Worm (Caenorhabditis elegans) whole organism, L4 larva: Measurements from ENCODE around the gene H12D21.5.
A peak's percentile ranks its signal among the peaks of the same experiment; 100 is the strongest.

Source experiments
- D1046.2 ChIP-seq: fragments of 200-800 bp; sonication (Bioruptor generic); IDR thresholded peaks from 2 replicates; pipeline ENCODE4 v1.3.6; 2022; ENCODE audit warnings: missing genetic modification characterization, missing compliant biosample characterization
- F10B5.3 ChIP-seq: sonication (generic microtip); optimal IDR thresholded peaks from 2 replicates; lab custom pipeline; 2016; ENCODE audit warnings: mild to moderate bottlenecking, missing genetic modification characterization, missing compliant biosample characterization
- F37D6.2 ChIP-seq: sonication (generic microtip); optimal IDR thresholded peaks from 2 replicates; lab custom pipeline; 2016; ENCODE audit warnings: mild to moderate bottlenecking, missing genetic modification characterization, missing compliant biosample characterization
- F44E2.7 ChIP-seq: fragments of 200-800 bp; sonication (Bioruptor generic); IDR thresholded peaks from 2 replicates; pipeline ENCODE4 v2.1.2; 2022; ENCODE audit warnings: missing genetic modification characterization, missing compliant biosample characterization
- T26A8.4 ChIP-seq: fragments of 200-800 bp; sonication (Bioruptor generic); IDR thresholded peaks from 2 replicates; pipeline ENCODE4 v1.3.6; 2022; ENCODE audit warnings: missing genetic modification characterization, missing compliant biosample characterization
- Y105C5A.15 ChIP-seq: fragments of 200-800 bp; sonication (Bioruptor generic); IDR thresholded peaks from 2 replicates; pipeline ENCODE4 v1.3.6; 2022; ENCODE audit warnings: missing genetic modification characterization, missing compliant biosample characterization
- Y48G9A.11 ChIP-seq: fragments of 200-800 bp; sonication (Bioruptor generic); IDR thresholded peaks from 2 replicates; pipeline ENCODE4 v1.3.6; 2022; ENCODE audit warnings: missing genetic modification reagents, missing genetic modification characterization, missing compliant biosample characterization
- ZK337.2 ChIP-seq: fragments of 200-800 bp; sonication (Bioruptor generic); IDR thresholded peaks from 2 replicates; pipeline ENCODE4 v1.3.6; 2022; ENCODE audit warnings: missing genetic modification reagents, missing genetic modification characterization, missing compliant biosample characterization
- ZK546.5 ChIP-seq, 2 experiments: sonication (generic microtip); optimal IDR thresholded peaks; 2 replicates each; lab custom pipeline; 2017; ENCODE audit warnings: missing biosample characterization in 2 of 2, missing genetic modification characterization in 2 of 2
- ama-1 ChIP-seq: fragments of 150-350 bp; optimal IDR thresholded peaks from 2 replicates; lab custom pipeline; 2014; ENCODE audit warnings: inconsistent platforms, mixed read lengths
- ceh-28 ChIP-seq: fragments of 150-350 bp; optimal IDR thresholded peaks from 2 replicates; lab custom pipeline; 2014; ENCODE audit warnings: missing biosample characterization, missing genetic modification reagents, missing genetic modification characterization
- ceh-32 ChIP-seq: sonication (generic microtip); optimal IDR thresholded peaks from 2 replicates; lab custom pipeline; 2016; ENCODE audit warnings: mild to moderate bottlenecking, missing genetic modification characterization, missing compliant biosample characterization; ENCODE audit not compliant: poor library complexity
- ceh-82 ChIP-seq: sonication (generic microtip); optimal IDR thresholded peaks from 2 replicates; lab custom pipeline; 2017; ENCODE audit warnings: missing biosample characterization, missing genetic modification characterization
- ces-1 ChIP-seq: fragments of 150-350 bp; sonication (generic microtip); optimal IDR thresholded peaks from 4 replicates; lab custom pipeline; 2014; ENCODE audit warnings: missing biosample characterization, missing genetic modification reagents, missing genetic modification characterization
- cey-2 ChIP-seq: sonication (generic microtip); optimal IDR thresholded peaks from 3 replicates; lab custom pipeline; 2017; ENCODE audit warnings: missing genetic modification characterization, mild to moderate bottlenecking, missing compliant biosample characterization, antibody characterized with exemption, borderline replicate concordance; ENCODE audit not compliant: insufficient read depth
- ctbp-1 ChIP-seq: fragments of 200-800 bp; sonication (Bioruptor generic); IDR thresholded peaks from 2 replicates; pipeline ENCODE4 v1.3.6; 2022; ENCODE audit warnings: missing genetic modification reagents, missing genetic modification characterization, missing compliant biosample characterization
- daf-12 ChIP-seq: fragments of 150-350 bp; optimal IDR thresholded peaks from 2 replicates; lab custom pipeline; 2014; ENCODE audit warnings: missing biosample characterization, missing genetic modification reagents, missing genetic modification characterization
- daf-8 ChIP-seq: fragments of 200-800 bp; sonication (Bioruptor generic); IDR thresholded peaks from 2 replicates; pipeline ENCODE4 v1.3.6; 2022; ENCODE audit warnings: missing genetic modification characterization, missing compliant biosample characterization
- dmd-6 ChIP-seq: fragments of 200-800 bp; sonication (Bioruptor generic); IDR thresholded peaks from 2 replicates; pipeline ENCODE4 v1.3.6; 2022; ENCODE audit warnings: missing genetic modification reagents, missing genetic modification characterization, missing compliant biosample characterization
- dmd-8 ChIP-seq: fragments of 200-800 bp; sonication (Bioruptor generic); IDR thresholded peaks from 2 replicates; pipeline ENCODE4 v1.3.6; 2022; ENCODE audit warnings: missing genetic modification characterization, missing compliant biosample characterization
- duxl-1 ChIP-seq: sonication (generic microtip); optimal IDR thresholded peaks from 2 replicates; lab custom pipeline; 2016; ENCODE audit warnings: mild to moderate bottlenecking, missing genetic modification characterization, moderate library complexity, missing compliant biosample characterization; ENCODE audit not compliant: poor library complexity
- egl-43 ChIP-seq: fragments of 200-800 bp; sonication (Bioruptor generic); IDR thresholded peaks from 2 replicates; pipeline ENCODE4 v1.3.6; 2022; ENCODE audit warnings: missing genetic modification reagents, missing genetic modification characterization, missing compliant biosample characterization
- fos-1 ChIP-seq: fragments of 150-350 bp; optimal IDR thresholded peaks from 2 replicates; lab custom pipeline; 2014; ENCODE audit warnings: missing biosample characterization, missing genetic modification characterization
- hlh-11 ChIP-seq: fragments of 200-800 bp; sonication (Bioruptor generic); optimal IDR thresholded peaks from 2 replicates; lab custom pipeline; 2018; ENCODE audit warnings: mild to moderate bottlenecking, missing genetic modification characterization, missing compliant biosample characterization
- hlh-30 ChIP-seq: sonication (generic microtip); optimal IDR thresholded peaks from 2 replicates; lab custom pipeline; 2017; ENCODE audit warnings: antibody characterized with exemption, mild to moderate bottlenecking, missing genetic modification characterization, missing compliant biosample characterization; ENCODE audit not compliant: insufficient read depth
- lin-1 ChIP-seq: fragments of 200-800 bp; sonication (Bioruptor generic); IDR thresholded peaks from 2 replicates; pipeline ENCODE4 v1.3.6; 2022; ENCODE audit warnings: missing genetic modification reagents, missing genetic modification characterization, missing compliant biosample characterization
- lin-13 ChIP-seq: fragments of 150-350 bp; optimal IDR thresholded peaks from 2 replicates; lab custom pipeline; 2014; ENCODE audit warnings: missing biosample characterization, missing genetic modification reagents, missing genetic modification characterization
- lin-15B ChIP-seq: fragments of 150-350 bp; sonication (generic microtip); optimal IDR thresholded peaks from 3 replicates; lab custom pipeline; 2014; ENCODE audit warnings: missing biosample characterization, missing genetic modification characterization
- lsy-2 ChIP-seq, 2 experiments: fragments of 150-350 bp in 1 of 2; sonication (generic microtip) in 1 of 2; optimal IDR thresholded peaks; 2 replicates each; lab custom pipeline; 2014 to 2017; ENCODE audit warnings: missing biosample characterization in 2 of 2, missing genetic modification characterization in 2 of 2
- madf-5 ChIP-seq, 2 experiments: fragments of 200-800 bp; sonication (Bioruptor generic); IDR thresholded peaks; 2 replicates each; pipeline ENCODE4 v1.3.6; 2022; ENCODE audit warnings: missing compliant biosample characterization in 2 of 2, missing genetic modification characterization in 2 of 2
- madf-9 ChIP-seq: fragments of 200-800 bp; sonication (Bioruptor generic); conservative IDR thresholded peaks from 2 replicates; pipeline ENCODE4 v1.3.6; 2022; ENCODE audit warnings: missing genetic modification reagents, missing genetic modification characterization, missing compliant biosample characterization
- mdl-1 ChIP-seq, 2 experiments: fragments of 150-350 bp in 1 of 2; sonication (generic microtip) in 1 of 2; optimal IDR thresholded peaks; 2 replicates each; lab custom pipeline; 2014 to 2017; ENCODE audit warnings: missing biosample characterization in 2 of 2, missing genetic modification characterization in 2 of 2
- mes-2 ChIP-seq: sonication (generic microtip); optimal IDR thresholded peaks from 2 replicates; lab custom pipeline; 2016; ENCODE audit warnings: missing genotype, mild to moderate bottlenecking, missing genetic modification characterization, missing compliant biosample characterization; ENCODE audit not compliant: poor library complexity, severe bottlenecking
- nhr-11 ChIP-seq: fragments of 150-350 bp; optimal IDR thresholded peaks from 2 replicates; lab custom pipeline; 2014; ENCODE audit warnings: missing biosample characterization, missing genetic modification characterization
- nhr-28 ChIP-seq: fragments of 150-350 bp; optimal IDR thresholded peaks from 2 replicates; lab custom pipeline; 2014; ENCODE audit warnings: missing biosample characterization, missing genetic modification characterization
- nhr-42 ChIP-seq: fragments of 200-800 bp; sonication (Bioruptor generic); IDR thresholded peaks from 2 replicates; pipeline ENCODE4 v1.3.6; 2022; ENCODE audit warnings: missing genetic modification characterization, missing compliant biosample characterization
- nhr-76 ChIP-seq: fragments of 150-350 bp; optimal IDR thresholded peaks from 2 replicates; lab custom pipeline; 2014; ENCODE audit warnings: missing biosample characterization, missing genetic modification characterization
- pha-4 ChIP-seq, 2 experiments: fragments of 150-350 bp in 1 of 2; fragments of 200-800 bp in 1 of 2; sonication (Bioruptor generic) in 1 of 2; IDR thresholded peaks in 1 of 2; optimal IDR thresholded peaks in 1 of 2; 2 replicates each; pipeline versions ENCODE4 v1.3.6 to Lab custom; 2014 to 2022; ENCODE audit warnings: missing genetic modification characterization in 2 of 2, missing genetic modification reagents in 2 of 2, missing biosample characterization in 1 of 2, missing compliant biosample characterization in 1 of 2
- skn-1 ChIP-seq: fragments of 150-350 bp; optimal IDR thresholded peaks from 2 replicates; lab custom pipeline; 2014; ENCODE audit warnings: missing biosample characterization, missing genetic modification characterization
- spr-1 ChIP-seq: sonication (generic microtip); optimal IDR thresholded peaks from 2 replicates; lab custom pipeline; 2016; ENCODE audit warnings: mild to moderate bottlenecking, missing genetic modification characterization, missing compliant biosample characterization
- spr-3 ChIP-seq: fragments of 200-800 bp; sonication (Bioruptor generic); optimal IDR thresholded peaks from 2 replicates; lab custom pipeline; 2018; ENCODE audit warnings: mild to moderate bottlenecking, missing genetic modification characterization, missing compliant biosample characterization
- tra-1 ChIP-seq: fragments of 200-800 bp; sonication (Bioruptor generic); IDR thresholded peaks from 2 replicates; pipeline ENCODE4 v1.3.6; 2022; ENCODE audit warnings: missing genetic modification reagents, missing genetic modification characterization, missing compliant biosample characterization
- unc-130 ChIP-seq: sonication (generic microtip); optimal IDR thresholded peaks from 2 replicates; lab custom pipeline; 2016; ENCODE audit warnings: missing genetic modification reagents, missing genetic modification characterization, missing compliant biosample characterization
- zag-1 ChIP-seq: fragments of 150-350 bp; optimal IDR thresholded peaks from 2 replicates; lab custom pipeline; 2014; ENCODE audit warnings: missing biosample characterization, missing genetic modification characterization
- zfp-3 ChIP-seq: fragments of 200-800 bp; sonication (Bioruptor generic); conservative IDR thresholded peaks from 2 replicates; pipeline ENCODE4 v1.3.6; 2022; ENCODE audit warnings: missing genetic modification reagents, missing genetic modification characterization, missing compliant biosample characterization
- ztf-11 ChIP-seq: fragments of 150-350 bp; optimal IDR thresholded peaks from 2 replicates; lab custom pipeline; 2014; ENCODE audit warnings: missing biosample characterization, missing genetic modification characterization

H12D21.5 gene

ce11 chrV:14893355-14894050 lies at the start of gene H12D21.5, which contains the start of gene mpst-2:
Gene H12D21.5 (plus strand): TSS chrV:14894000.
Gene mpst-2 (minus strand): TSS chrV:14893455.
- TF ChIP-seq unc-130 (GFP tag; lab: Kevin White, UChicago), result no peak
- TF ChIP-seq ctbp-1, result no peak
- no peak for TF ChIP-seq duxl-1 (tag; lab: Kevin White, UChicago)
- no peak for TF ChIP-seq F44E2.7
- no peak for TF ChIP-seq ceh-28
- no peak for TF ChIP-seq ZK546.5 (tag; optimal IDR thresholded peaks at IDR 0.05; lab: Kevin White, UChicago)
- no peak for TF ChIP-seq nhr-11 (tag; lab: Kevin White, UChicago)
- TF ChIP-seq, all 104 proteins: peak for 0

- TF ChIP-seq F37D6.2 (tag; lab: Kevin White, UChicago) (no peak), hlh-30 (peak; percentile 90), lin-15B (no peak), dmd-6 (no peak), Y105C5A.15 (GFP tag; lab: Robert Waterston, UW) (no peak), dmd-8 (GFP tag; lab: Robert Waterston, UW) (no peak), mes-2 (tag; lab: Kevin White, UChicago) (no peak), T26A8.4 (GFP tag; lab: Robert Waterston, UW) (no peak; the same call in 1 of the 2 replicates), skn-1 (tag; lab: Kevin White, UChicago) (no peak), pha-4 (GFP tag; IDR thresholded peaks at IDR 0.05; lab: Robert Waterston, UW) (no peak), pha-4 (tag; optimal IDR thresholded peaks at IDR 0.05; lab: Kevin White, UChicago) (no peak), daf-8 (no peak), F10B5.3 (tag; lab: Kevin White, UChicago) (no peak), ceh-28 (no peak), cey-2 (tag; lab: Kevin White, UChicago) (no peak), ZK546.5 (tag; optimal IDR thresholded peaks at IDR 0.05; lab: Kevin White, UChicago) (no peak), lsy-2 (tag; optimal IDR thresholded peaks at IDR 0.05; lab: Kevin White, UChicago) (peak in 1 of 2 experiments; percentile 8), Y48G9A.11 (no peak), ceh-32 (tag; lab: Kevin White, UChicago) (no peak), ctbp-1 (no peak), ceh-82 (tag; lab: Kevin White, UChicago) (no peak), spr-1 (tag; lab: Kevin White, UChicago) (no peak), egl-43 (GFP tag; lab: Robert Waterston, UW) (no peak), mdl-1 (tag; optimal IDR thresholded peaks at IDR 0.05; lab: Kevin White, UChicago) (peak in 1 of 2 experiments; percentile 44), spr-3 (GFP tag; lab: Kevin White, UChicago) (no peak), hlh-11 (tag; lab: Kevin White, UChicago) (peak; percentile 75), ZK337.2 (GFP tag; lab: Robert Waterston, UW) (no peak), madf-5 (GFP tag; IDR thresholded peaks at IDR 0.05; lab: Robert Waterston, UW) (no peak), zfp-3 (peak; percentile 55; the same call in 1 of the 2 replicates), lin-13 (GFP tag; lab: Kevin White, UChicago) (no peak), daf-12 (tag; lab: Kevin White, UChicago) (no peak), ztf-11 (tag; lab: Kevin White, UChicago) (no peak), ama-1 (lab: Kevin White, UChicago) (no peak), nhr-76 (no peak), lin-1 (GFP tag; lab: Robert Waterston, UW) (no peak), D1046.2 (no peak), madf-9 (GFP tag; lab: Robert Waterston, UW) (no peak), fos-1 (no peak), nhr-42 (GFP tag; lab: Robert Waterston, UW) (no peak), tra-1 (GFP tag; lab: Robert Waterston, UW) (peak; percentile 56; the same call in 1 of the 2 replicates), ces-1 (GFP tag; lab: Kevin White, UChicago) (no peak), nhr-28 (no peak), zag-1 (tag; lab: Kevin White, UChicago) (no peak)
Observed at ce11 chrV:14847291-14847915, 46.4 kb upstream of the H12D21.5 start, which contains the start of gene ret-1. Gene ret-1 (minus strand): TSS chrV:14847413.
